Worm (Caenorhabditis elegans) whole organism, late embryonic: ENCODE measurements around the gene Y38H6A.5.

Experiments used
- ama-1 ChIP-seq: fragments of 150-350 bp; optimal IDR thresholded peaks from 2 replicates; lab custom pipeline; 2014
- ceh-22 ChIP-seq: sonication (generic microtip); optimal IDR thresholded peaks from 2 replicates; lab custom pipeline; 2017; ENCODE audit warnings: missing biosample characterization, missing genetic modification characterization
- elt-4 ChIP-seq: sonication (generic microtip); optimal IDR thresholded peaks from 2 replicates; lab custom pipeline; 2016; ENCODE audit warnings: missing genetic modification characterization, missing compliant biosample characterization
- eyg-1 ChIP-seq: sonication (generic microtip); optimal IDR thresholded peaks from 2 replicates; lab custom pipeline; 2016; ENCODE audit warnings: missing genotype, missing genetic modification characterization, missing compliant biosample characterization
- fax-1 ChIP-seq: sonication (generic microtip); optimal IDR thresholded peaks from 2 replicates; lab custom pipeline; 2016; ENCODE audit warnings: missing genotype, missing genetic modification characterization, missing compliant biosample characterization
- fkh-10 ChIP-seq: fragments of 150-350 bp; optimal IDR thresholded peaks from 2 replicates; lab custom pipeline; 2014; ENCODE audit warnings: missing biosample characterization, missing genetic modification reagents, missing genetic modification characterization
- hlh-13 ChIP-seq: fragments of 200-800 bp; sonication (Bioruptor generic); optimal IDR thresholded peaks from 2 replicates; lab custom pipeline; 2018; ENCODE audit warnings: mild to moderate bottlenecking, missing genetic modification characterization, missing compliant biosample characterization
- lin-11 ChIP-seq: fragments of 200-800 bp; sonication (Bioruptor generic); optimal IDR thresholded peaks from 2 replicates; lab custom pipeline; 2018; ENCODE audit warnings: mild to moderate bottlenecking, missing genetic modification characterization, missing compliant biosample characterization
- madf-2 ChIP-seq: sonication (generic microtip); optimal IDR thresholded peaks from 2 replicates; lab custom pipeline; 2017; ENCODE audit warnings: missing genetic modification characterization, missing compliant biosample characterization
- nfya-1 ChIP-seq: sonication (generic microtip); optimal IDR thresholded peaks from 2 replicates; lab custom pipeline; 2017; ENCODE audit warnings: missing genetic modification characterization, mild to moderate bottlenecking, missing compliant biosample characterization, antibody characterized with exemption, moderate library complexity
- nhr-11 ChIP-seq: fragments of 150-350 bp; optimal IDR thresholded peaks from 2 replicates; lab custom pipeline; 2014; ENCODE audit warnings: missing biosample characterization, missing genetic modification characterization
- pag-3 ChIP-seq: sonication (generic microtip); optimal IDR thresholded peaks from 2 replicates; lab custom pipeline; 2016; ENCODE audit warnings: missing compliant biosample characterization, missing genetic modification characterization, borderline replicate concordance
- sox-2 ChIP-seq: fragments of 200-800 bp; sonication (Bioruptor generic); IDR thresholded peaks from 2 replicates; pipeline ENCODE4 v1.3.6; 2022; ENCODE audit warnings: missing genetic modification reagents, missing genetic modification characterization, missing compliant biosample characterization
- unc-86 ChIP-seq: sonication (generic microtip); optimal IDR thresholded peaks from 2 replicates; lab custom pipeline; 2016; ENCODE audit warnings: missing genetic modification characterization, missing compliant biosample characterization

DNA sequence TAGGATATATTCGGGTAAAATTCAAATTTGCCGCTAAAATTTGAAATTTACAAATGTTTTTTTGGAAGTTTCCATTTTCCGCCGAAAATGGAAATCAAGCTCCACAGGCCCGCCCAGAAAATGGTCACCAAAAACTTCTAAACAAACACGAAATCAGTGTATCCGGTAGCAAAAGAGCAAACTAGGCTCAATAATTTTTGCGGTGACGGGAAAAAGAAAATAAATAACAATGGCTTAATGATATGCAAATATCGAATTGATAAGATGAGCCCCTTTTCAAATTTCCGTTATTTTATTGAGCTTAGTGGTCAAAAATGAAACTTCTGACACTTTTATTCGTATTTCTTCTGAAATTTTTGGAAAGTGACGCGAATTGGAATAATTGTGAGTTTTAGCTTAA, 9.7 kb upstream of the Y38H6A.5 start, which contains the start of gene Y38H6A.3:
- no peak for TF ChIP-seq fax-1 (tag; lab: Kevin White, UChicago)
- no peak for TF ChIP-seq madf-2 (tag; lab: Kevin White, UChicago)
- TF ChIP-seq lin-11, result no peak
- TF ChIP-seq nhr-11 (tag; lab: Kevin White, UChicago), result no peak
- no peak for TF ChIP-seq sox-2 (GFP tag; lab: Robert Waterston, UW)
- TF ChIP-seq unc-86 (tag; lab: Kevin White, UChicago), result no peak
- no peak for TF ChIP-seq ceh-22 (tag; lab: Kevin White, UChicago)
- TF ChIP-seq hlh-13, result no peak
- no peak for TF ChIP-seq ama-1 (lab: Kevin White, UChicago)
- TF ChIP-seq nfya-1 (tag; lab: Kevin White, UChicago), result no peak
- TF ChIP-seq fkh-10 (GFP tag; lab: Kevin White, UChicago), result no peak
- TF ChIP-seq eyg-1 (tag; lab: Kevin White, UChicago), result no peak
- TF ChIP-seq pag-3, result no peak
- TF ChIP-seq elt-4 (tag; lab: Kevin White, UChicago), result no peak
